4 fruit fly cellular contexts compared by ENCODE assay signal in genomic region chr2L:5986094-5986493, dm6.
TF ChIP-seq lines count a peak whose summit lies in the region.

Gene ifc, plus strand, starts transcription at chr2L:5986348.

TF ChIP-seq in whole organism, adult, 20 proteins besides CTCF, POLR2A, EP300 and RAD21 (continued from another document):
- TF ChIP-seq CG7045 (GFP tag; optimal IDR thresholded peaks at IDR 0.05; lab: Kevin White, UChicago) (no peak), pad (GFP tag; optimal IDR thresholded peaks at IDR 0.05; lab: Kevin White, UChicago) (no peak)

TF ChIP-seq in whole organism, embryonic, 481 proteins besides CTCF, POLR2A, EP300 and RAD21 (continued from another document and continues in another):
- TF ChIP-seq Hr3 (GFP tag; optimal IDR thresholded peaks at IDR 0.05; lab: Kevin White, UChicago) (peak; percentile 30), slp2 (GFP tag; optimal IDR thresholded peaks at IDR 0.05; lab: Kevin White, UChicago) (no peak), CG18262 (tag; optimal IDR thresholded peaks at IDR 0.05; lab: Kevin White, UChicago) (peak; percentile 50), Hmx (GFP tag; optimal IDR thresholded peaks at IDR 0.05; lab: Kevin White, UChicago) (no peak), Neu2 (GFP tag; optimal IDR thresholded peaks at IDR 0.05; lab: Kevin White, UChicago; ENCODE audit: borderline replicate concordance) (peak; percentile 82), pzg (GFP tag; optimal IDR thresholded peaks at IDR 0.05; lab: Kevin White, UChicago) (peak; percentile 96), ranshi (GFP tag; IDR thresholded peaks at IDR 0.05; lab: Robert Waterston, UW) (no peak), CG30020 (tag; optimal IDR thresholded peaks at IDR 0.05; lab: Kevin White, UChicago) (peak; percentile 96), CG8478 (optimal IDR thresholded peaks at IDR 0.05; lab: Kevin White, UChicago) (no peak), tup (GFP tag; optimal IDR thresholded peaks at IDR 0.05; lab: Kevin White, UChicago) (no peak), crp (GFP tag; optimal IDR thresholded peaks at IDR 0.05; lab: Kevin White, UChicago) (peak in 1 of 2 experiments; percentile 55), wdn (GFP tag; IDR thresholded peaks at IDR 0.05; lab: Robert Waterston, UW) (no peak), HmgZ (tag; optimal IDR thresholded peaks at IDR 0.05; lab: Kevin White, UChicago) (peak; percentile 82), CG4360 (GFP tag; IDR thresholded peaks at IDR 0.05; lab: Robert Waterston, UW) (no peak), Eip74EF (GFP tag; optimal IDR thresholded peaks at IDR 0.05; lab: Kevin White, UChicago) (peak in 1 of 2 experiments; percentile 53), sna (GFP tag; IDR thresholded peaks at IDR 0.05; lab: Robert Waterston, UW; ENCODE audit: partially characterized antibody) (no peak), cg (GFP tag; optimal IDR thresholded peaks at IDR 0.05; lab: Kevin White, UChicago) (no peak), Kr (GFP tag; optimal IDR thresholded peaks at IDR 0.05; lab: Kevin White, UChicago) (no peak), NK7.1 (GFP tag; optimal IDR thresholded peaks at IDR 0.05; lab: Kevin White, UChicago) (no peak), Lpt (GFP tag; optimal IDR thresholded peaks at IDR 0.05; lab: Kevin White, UChicago) (no peak), Oli (tag; optimal IDR thresholded peaks at IDR 0.05; lab: Kevin White, UChicago) (peak; percentile 23), Opbp (GFP tag; IDR thresholded peaks at IDR 0.05; lab: Robert Waterston, UW; ENCODE audit: partially characterized antibody) (no peak), dpn (GFP tag; optimal IDR thresholded peaks at IDR 0.05; lab: Kevin White, UChicago) (peak; percentile 67 to 75), ci (GFP tag; IDR thresholded peaks at IDR 0.05; lab: Robert Waterston, UW) (no peak), slou (GFP tag; optimal IDR thresholded peaks at IDR 0.05; lab: Kevin White, UChicago) (peak; percentile 22), CG4617 (GFP tag; optimal IDR thresholded peaks at IDR 0.05; lab: Kevin White, UChicago; ENCODE audit: borderline replicate concordance) (peak; percentile 61), CG4820 (GFP tag; optimal IDR thresholded peaks at IDR 0.05; lab: Kevin White, UChicago) (peak; percentile 33), CG14667 (GFP tag; IDR thresholded peaks at IDR 0.05; lab: Robert Waterston, UW) (no peak), Xbp1 (GFP tag; optimal IDR thresholded peaks at IDR 0.05; lab: Kevin White, UChicago) (peak; percentile 67), D19A (tag; optimal IDR thresholded peaks at IDR 0.05; lab: Kevin White, UChicago) (peak; percentile 34), CG11696 (GFP tag; IDR thresholded peaks at IDR 0.05; lab: Robert Waterston, UW) (no peak), YL-1 (GFP tag; optimal IDR thresholded peaks at IDR 0.05; lab: Kevin White, UChicago) (peak; percentile 69), lov (optimal IDR thresholded peaks at IDR 0.05; lab: Kevin White, UChicago) (no peak), lov (GFP tag; IDR thresholded peaks at IDR 0.05; lab: Robert Waterston, UW) (no peak), CG7963 (GFP tag; IDR thresholded peaks at IDR 0.05; lab: Robert Waterston, UW; ENCODE audit: partially characterized antibody) (no peak), exex (tag; optimal IDR thresholded peaks at IDR 0.05; lab: Kevin White, UChicago) (peak; percentile 36), nau (GFP tag; optimal IDR thresholded peaks at IDR 0.05; lab: Kevin White, UChicago) (no peak), ind (GFP tag; optimal IDR thresholded peaks at IDR 0.05; lab: Kevin White, UChicago) (peak; percentile 55), Fer2 (tag; optimal IDR thresholded peaks at IDR 0.05; lab: Kevin White, UChicago) (peak; percentile 10), CG2875 (GFP tag; optimal IDR thresholded peaks at IDR 0.05; lab: Kevin White, UChicago) (no peak), Camta (GFP tag; optimal IDR thresholded peaks at IDR 0.05; lab: Kevin White, UChicago) (peak; percentile 71), Taf1 (GFP tag; IDR thresholded peaks at IDR 0.05; lab: Robert Waterston, UW) (no peak), CG4424 (GFP tag; optimal IDR thresholded peaks at IDR 0.05; lab: Kevin White, UChicago) (peak; percentile 51), fu2 (GFP tag; optimal IDR thresholded peaks at IDR 0.05; lab: Kevin White, UChicago) (peak; percentile 53)

TF ChIP-seq in whole organism, prepupa, 60 proteins besides CTCF, POLR2A, EP300 and RAD21 (continued from another document):
- no peak for TF ChIP-seq CG32006 (GFP tag; optimal IDR thresholded peaks at IDR 0.05; lab: Kevin White, UChicago)
- TF ChIP-seq CG1621 (tag; optimal IDR thresholded peaks at IDR 0.05; lab: Kevin White, UChicago): peak; percentile 47
- peak; percentile 23 for TF ChIP-seq Ets96B (tag; optimal IDR thresholded peaks at IDR 0.05; lab: Kevin White, UChicago)
- TF ChIP-seq vri (GFP tag; optimal IDR thresholded peaks at IDR 0.05; lab: Kevin White, UChicago): no peak
- TF ChIP-seq Sox14 (GFP tag; optimal IDR thresholded peaks at IDR 0.05; lab: Kevin White, UChicago): peak; percentile 66
- TF ChIP-seq cyc (GFP tag; optimal IDR thresholded peaks at IDR 0.05; lab: Kevin White, UChicago): peak; percentile 52
- TF ChIP-seq fd59A (GFP tag; optimal IDR thresholded peaks at IDR 0.05; lab: Kevin White, UChicago): no peak
- TF ChIP-seq Eip75B (GFP tag; optimal IDR thresholded peaks at IDR 0.05; lab: Kevin White, UChicago): no peak
- no peak for TF ChIP-seq Smox (GFP tag; optimal IDR thresholded peaks at IDR 0.05; lab: Kevin White, UChicago)
- TF ChIP-seq CG16779 (tag; optimal IDR thresholded peaks at IDR 0.05; lab: Kevin White, UChicago): no peak
- no peak for TF ChIP-seq CG6163 (GFP tag; IDR thresholded peaks at IDR 0.05; lab: Robert Waterston, UW)
- TF ChIP-seq CG10669 (GFP tag; optimal IDR thresholded peaks at IDR 0.05; lab: Kevin White, UChicago): peak; percentile 10
- no peak for TF ChIP-seq Gug (GFP tag; IDR thresholded peaks at IDR 0.05; lab: Robert Waterston, UW)
- no peak for TF ChIP-seq CG7368 (GFP tag; optimal IDR thresholded peaks at IDR 0.05; lab: Kevin White, UChicago)
- peak; percentile 12 for TF ChIP-seq fkh (GFP tag; optimal IDR thresholded peaks at IDR 0.05; lab: Kevin White, UChicago)
- TF ChIP-seq Eip93F (GFP tag; optimal IDR thresholded peaks at IDR 0.05; lab: Kevin White, UChicago): no peak
- TF ChIP-seq Ets21C (GFP tag; optimal IDR thresholded peaks at IDR 0.05; lab: Kevin White, UChicago): no peak
- TF ChIP-seq esn (GFP tag; optimal IDR thresholded peaks at IDR 0.05; lab: Kevin White, UChicago): peak; percentile 45
- peak; percentile 38 for TF ChIP-seq CG3919 (GFP tag; optimal IDR thresholded peaks at IDR 0.05; lab: Kevin White, UChicago)

TF ChIP-seq in whole organism, wandering third instar larva, 38 proteins besides CTCF, POLR2A, EP300 and RAD21 (continued from another document):
- TF ChIP-seq HLH106 (tag; optimal IDR thresholded peaks at IDR 0.05; lab: Kevin White, UChicago): peak; percentile 60
- TF ChIP-seq rgr (GFP tag; optimal IDR thresholded peaks at IDR 0.05; lab: Kevin White, UChicago): peak; percentile 54
- peak in 1 of 2 experiments; percentile 52 for TF ChIP-seq foxo (GFP tag; optimal IDR thresholded peaks at IDR 0.05; lab: Kevin White, UChicago)
- TF ChIP-seq dl (GFP tag; optimal IDR thresholded peaks at IDR 0.05; lab: Kevin White, UChicago; ENCODE audit: insufficient read depth in 1 of 2, partially characterized antibody in 2 of 2): no peak
- peak; percentile 42 for TF ChIP-seq sv (GFP tag; optimal IDR thresholded peaks at IDR 0.05; lab: Kevin White, UChicago)
TF ChIP-seq in whole organism, wandering third instar larva: peak in this region for 18.
